Fruit fly (Drosophila melanogaster): ENCODE measurements around the gene CG5984.

- no peak for TF ChIP-seq Sry-δ (GFP tag; optimal IDR thresholded peaks at IDR 0.05)
- TF ChIP-seq odd (GFP tag; optimal IDR thresholded peaks at IDR 0.05), result no peak
- TF ChIP-seq knrl (GFP tag; IDR thresholded peaks at IDR 0.05; ENCODE audit: partially characterized antibody), result no peak
- TF ChIP-seq CG30403 (GFP tag; optimal IDR thresholded peaks at IDR 0.05), result no peak
- no peak for TF ChIP-seq kay (GFP tag; optimal IDR thresholded peaks at IDR 0.05)
- no peak for TF ChIP-seq E2f1 (GFP tag; IDR thresholded peaks at IDR 0.05)
- TF ChIP-seq Ptx1 (GFP tag; IDR thresholded peaks at IDR 0.05), result no peak
- no peak for TF ChIP-seq CG14014 (GFP tag; IDR thresholded peaks at IDR 0.05)
- no peak for TF ChIP-seq CG6272 (GFP tag; IDR thresholded peaks at IDR 0.05)
Observed at dm6 chr3R:27226080-27226648, 21.6 kb downstream of the CG5984 start.
